Fruit fly (Drosophila melanogaster) whole organism, prepupa: Measurements from ENCODE around the gene CG43673.

ENCODE experiments used
- CG10631 ChIP-seq: fragments of 200-800 bp; sonication (Bioruptor generic); optimal IDR thresholded peaks from 2 replicates; lab custom pipeline; 2016; ENCODE audit warnings: missing biosample characterization, missing genetic modification characterization
- CG10669 ChIP-seq: fragments of 200-800 bp; sonication (Bioruptor generic); optimal IDR thresholded peaks from 3 replicates; lab custom pipeline; 2018; ENCODE audit warnings: missing biosample characterization, mild to moderate bottlenecking, missing genetic modification characterization, moderate library complexity
- CG11294 ChIP-seq: fragments of 200-800 bp; sonication (Bioruptor generic); IDR thresholded peaks from 2 replicates; pipeline ENCODE4 v1.3.6; 2022; ENCODE audit warnings: missing biosample characterization, missing genetic modification characterization
- CG15336 ChIP-seq: fragments of 200-800 bp; sonication (Bioruptor generic); IDR thresholded peaks from 2 replicates; pipeline ENCODE4 v1.3.6; 2022; ENCODE audit warnings: missing biosample characterization, missing genetic modification characterization
- CG1621 ChIP-seq: fragments of 200-800 bp; sonication (Bioruptor generic); optimal IDR thresholded peaks from 3 replicates; lab custom pipeline; 2018; ENCODE audit warnings: missing biosample characterization, mild to moderate bottlenecking, missing genetic modification characterization
- CG3032 ChIP-seq: fragments of 200-800 bp; optimal IDR thresholded peaks from 2 replicates; lab custom pipeline; 2019; ENCODE audit warnings: missing biosample characterization, mild to moderate bottlenecking, missing genetic modification characterization, moderate library complexity
- CG32006 ChIP-seq: fragments of 200-800 bp; sonication (Bioruptor generic); optimal IDR thresholded peaks from 3 replicates; lab custom pipeline; 2017; ENCODE audit warnings: missing biosample characterization, mild to moderate bottlenecking, missing genetic modification characterization
- CG34406 ChIP-seq: fragments of 200-800 bp; sonication (Bioruptor generic); optimal IDR thresholded peaks from 3 replicates; lab custom pipeline; 2016; ENCODE audit warnings: missing biosample characterization, missing genetic modification characterization
- CG6163 ChIP-seq: fragments of 200-800 bp; sonication (Bioruptor generic); IDR thresholded peaks from 3 replicates; pipeline ENCODE4 v1.3.6; 2022; ENCODE audit warnings: missing biosample characterization, missing genetic modification characterization
- CG6276 ChIP-seq: fragments of 200-800 bp; sonication (Bioruptor generic); optimal IDR thresholded peaks from 2 replicates; lab custom pipeline; 2017; ENCODE audit warnings: missing biosample characterization, mild to moderate bottlenecking, missing genetic modification characterization
- CG6792 ChIP-seq: fragments of 200-800 bp; sonication (Bioruptor generic); optimal IDR thresholded peaks from 3 replicates; lab custom pipeline; 2016; ENCODE audit warnings: missing biosample characterization, missing genetic modification characterization
- CG6808 ChIP-seq: fragments of 200-800 bp; sonication (Bioruptor generic); optimal IDR thresholded peaks from 3 replicates; lab custom pipeline; 2017; ENCODE audit warnings: missing biosample characterization, missing genetic modification characterization, mild to moderate bottlenecking, moderate library complexity, missing genetic modification reagents
- CG6854 ChIP-seq: fragments of 200-800 bp; sonication (Bioruptor generic); optimal IDR thresholded peaks from 2 replicates; lab custom pipeline; 2017; ENCODE audit warnings: missing biosample characterization, mild to moderate bottlenecking, missing genetic modification characterization
- CG7368 ChIP-seq: fragments of 200-800 bp; sonication (Bioruptor generic); optimal IDR thresholded peaks from 3 replicates; lab custom pipeline; 2016; ENCODE audit warnings: missing biosample characterization, missing genetic modification characterization
- CG8119 ChIP-seq: fragments of 200-800 bp; sonication (Bioruptor generic); IDR thresholded peaks from 3 replicates; pipeline ENCODE4 v1.3.6; 2022; ENCODE audit warnings: missing biosample characterization, missing genetic modification characterization
- CG8319 ChIP-seq: fragments of 200-800 bp; sonication (Bioruptor generic); optimal IDR thresholded peaks from 3 replicates; lab custom pipeline; 2016; ENCODE audit warnings: missing biosample characterization, missing genetic modification characterization
- CG8632 ChIP-seq: fragments of 200-800 bp; sonication (Bioruptor generic); optimal IDR thresholded peaks from 3 replicates; lab custom pipeline; 2016; ENCODE audit warnings: missing biosample characterization, missing genetic modification characterization
- CG9139 ChIP-seq: fragments of 200-800 bp; sonication (Bioruptor generic); optimal IDR thresholded peaks from 3 replicates; lab custom pipeline; 2017; ENCODE audit warnings: missing biosample characterization, mild to moderate bottlenecking, missing genetic modification characterization
- Eip75B ChIP-seq: fragments of 200-800 bp; sonication (Bioruptor generic); optimal IDR thresholded peaks from 3 replicates; lab custom pipeline; 2016; ENCODE audit warnings: missing biosample characterization, missing genetic modification characterization
- Eip78C ChIP-seq: fragments of 200-800 bp; sonication (Bioruptor generic); peaks from one replicate; lab custom pipeline; 2016; ENCODE audit warnings: missing biosample characterization, missing genetic modification characterization
- Eip93F ChIP-seq: fragments of 200-800 bp; sonication (Bioruptor generic); optimal IDR thresholded peaks from 2 replicates; lab custom pipeline; 2016; ENCODE audit warnings: missing biosample characterization, mild to moderate bottlenecking, missing genetic modification characterization
- Ets21C ChIP-seq: fragments of 200-800 bp; sonication (Bioruptor generic); optimal IDR thresholded peaks from 3 replicates; lab custom pipeline; 2016; ENCODE audit warnings: missing biosample characterization, missing genetic modification characterization
- Ets96B ChIP-seq: fragments of 200-800 bp; optimal IDR thresholded peaks from 2 replicates; lab custom pipeline; 2019; ENCODE audit warnings: missing biosample characterization, mild to moderate bottlenecking, missing genetic modification characterization, moderate library complexity
- Gug ChIP-seq: fragments of 200-800 bp; sonication (Bioruptor generic); IDR thresholded peaks from 2 replicates; pipeline ENCODE4 v1.3.6; 2022; ENCODE audit warnings: missing biosample characterization, missing genetic modification characterization
- Hr38 ChIP-seq: sonication (Bioruptor generic); optimal IDR thresholded peaks from 2 replicates; lab custom pipeline; 2016; ENCODE audit warnings: missing biosample characterization, missing genetic modification characterization
- Hr39 ChIP-seq: fragments of 200-800 bp; sonication (Bioruptor generic); optimal IDR thresholded peaks from 2 replicates; lab custom pipeline; 2016; ENCODE audit warnings: missing biosample characterization, missing genetic modification characterization
- Hr4 ChIP-seq: fragments of 200-800 bp; sonication (Bioruptor generic); optimal IDR thresholded peaks from 3 replicates; lab custom pipeline; 2016; ENCODE audit warnings: missing biosample characterization, missing genetic modification characterization
- Lpt ChIP-seq: fragments of 200-800 bp; sonication (Bioruptor generic); optimal IDR thresholded peaks from 3 replicates; lab custom pipeline; 2016; ENCODE audit warnings: missing biosample characterization, missing genetic modification characterization
- Met ChIP-seq: fragments of 200-800 bp; sonication (Bioruptor generic); optimal IDR thresholded peaks from 3 replicates; lab custom pipeline; 2016; ENCODE audit warnings: missing biosample characterization, missing genetic modification characterization
- Sox14 ChIP-seq: fragments of 200-800 bp; sonication (Bioruptor generic); optimal IDR thresholded peaks from 3 replicates; lab custom pipeline; 2016; ENCODE audit warnings: missing biosample characterization, missing genetic modification characterization
- acj6 ChIP-seq: fragments of 200-800 bp; sonication (Bioruptor generic); optimal IDR thresholded peaks from 3 replicates; lab custom pipeline; 2016; ENCODE audit warnings: missing biosample characterization, missing genetic modification characterization
- dsx ChIP-seq: fragments of 200-800 bp; optimal IDR thresholded peaks from 3 replicates; lab custom pipeline; 2019; ENCODE audit warnings: missing biosample characterization, mild to moderate bottlenecking, missing genetic modification characterization, moderate library complexity; ENCODE audit not compliant: poor library complexity, severe bottlenecking
- eg ChIP-seq: fragments of 200-800 bp; sonication (Bioruptor generic); IDR thresholded peaks from 3 replicates; pipeline ENCODE4 v1.3.6; 2022; ENCODE audit warnings: missing biosample characterization, missing genetic modification characterization
- esn ChIP-seq: fragments of 200-800 bp; sonication (Bioruptor generic); optimal IDR thresholded peaks from 2 replicates; lab custom pipeline; 2016; ENCODE audit warnings: missing biosample characterization, mild to moderate bottlenecking, missing genetic modification characterization, moderate library complexity
- fd59A ChIP-seq: fragments of 200-800 bp; sonication (Bioruptor generic); optimal IDR thresholded peaks from 2 replicates; lab custom pipeline; 2017; ENCODE audit warnings: missing biosample characterization, mild to moderate bottlenecking, missing genetic modification characterization, missing genetic modification reagents
- fkh ChIP-seq: fragments of 200-800 bp; sonication (Bioruptor generic); optimal IDR thresholded peaks from 3 replicates; lab custom pipeline; 2017; ENCODE audit warnings: missing biosample characterization, mild to moderate bottlenecking, missing genetic modification characterization, moderate library complexity
- lz ChIP-seq: fragments of 200-800 bp; sonication (Bioruptor generic); optimal IDR thresholded peaks from 3 replicates; lab custom pipeline; 2016; ENCODE audit warnings: missing biosample characterization, missing genetic modification characterization
- net ChIP-seq: fragments of 200-800 bp; sonication (Bioruptor generic); optimal IDR thresholded peaks from 3 replicates; lab custom pipeline; 2016; ENCODE audit warnings: missing biosample characterization, missing genetic modification characterization
- pdm3 ChIP-seq: fragments of 200-800 bp; sonication (Bioruptor generic); optimal IDR thresholded peaks from 3 replicates; lab custom pipeline; 2016; ENCODE audit warnings: missing biosample characterization, missing genetic modification characterization
- salr ChIP-seq, 2 experiments: fragments of 200-800 bp; sonication (Bioruptor generic); optimal IDR thresholded peaks; 3 replicates each; lab custom pipeline; 2016 to 2018; ENCODE audit warnings: missing biosample characterization in 2 of 2, missing genetic modification characterization in 2 of 2, mild to moderate bottlenecking in 1 of 2
- spab ChIP-seq: fragments of 200-800 bp; sonication (Bioruptor generic); optimal IDR thresholded peaks from 2 replicates; lab custom pipeline; 2017; ENCODE audit warnings: missing biosample characterization, mild to moderate bottlenecking, missing genetic modification characterization, missing genetic modification reagents
- ss ChIP-seq, 2 experiments: fragments of 200-800 bp; sonication (Bioruptor generic); optimal IDR thresholded peaks; 2 replicates in 1 of 2; 3 replicates in 1 of 2; lab custom pipeline; 2017 to 2018; ENCODE audit warnings: mild to moderate bottlenecking in 2 of 2, missing biosample characterization in 2 of 2, missing genetic modification characterization in 2 of 2, moderate library complexity in 1 of 2
- svp ChIP-seq: fragments of 200-800 bp; sonication (Bioruptor generic); peaks from one replicate; lab custom pipeline; 2016; ENCODE audit warnings: missing biosample characterization, missing genetic modification characterization
- vri ChIP-seq: fragments of 200-800 bp; sonication (Bioruptor generic); optimal IDR thresholded peaks from 3 replicates; lab custom pipeline; 2016; ENCODE audit warnings: missing biosample characterization, mild to moderate bottlenecking, missing genetic modification characterization

Gene CG43673

dm6 chrX:15778846-15779245, at the start of gene CG43673:
Gene CG43673, plus strand, starts transcription at chrX:15779146.
- TF ChIP-seq Lpt (GFP tag; lab: Kevin White, UChicago) (no peak), eg (no peak), acj6 (GFP tag; lab: Kevin White, UChicago) (no peak), esn (GFP tag; lab: Kevin White, UChicago) (no peak), Sox14 (GFP tag; lab: Kevin White, UChicago) (no peak), CG6276 (no peak), Hr38 (GFP tag; lab: Kevin White, UChicago) (no peak), CG10669 (GFP tag; lab: Kevin White, UChicago) (no peak), CG6792 (GFP tag; lab: Kevin White, UChicago) (no peak)
- TF ChIP-seq, all 60 proteins: peak for 0

- TF ChIP-seq CG10631 (GFP tag; lab: Kevin White, UChicago) = no peak
- no peak for TF ChIP-seq vri
- TF ChIP-seq CG6792 (GFP tag; lab: Kevin White, UChicago) = no peak
- TF ChIP-seq Lpt (GFP tag; lab: Kevin White, UChicago) = no peak
- no peak for TF ChIP-seq dsx (GFP tag; lab: Kevin White, UChicago)
- no peak for TF ChIP-seq CG9139 (GFP tag; lab: Kevin White, UChicago)
- no peak for TF ChIP-seq fd59A
- TF ChIP-seq Hr39 (GFP tag; lab: Kevin White, UChicago) = no peak
- no peak for TF ChIP-seq CG6854
- TF ChIP-seq CG1621 = no peak
- TF ChIP-seq Met (GFP tag; lab: Kevin White, UChicago) = no peak
- TF ChIP-seq, all 60 proteins: peak for 0
Measured at dm6 chrX:15731968-15732367, 47.0 kb upstream of the CG43673 start, which contains the start of gene CG8191. Gene CG8191, plus strand, starts transcription at chrX:15732178.

dm6 chrX:15733192-15733892, 45.6 kb upstream of the CG43673 start:
- TF ChIP-seq CG8632 (GFP tag; lab: Kevin White, UChicago) (no peak), Hr4 (no peak), CG6276 (no peak), eg (peak; percentile 72), CG1621 (no peak), Gug (GFP tag; lab: Robert Waterston, UW) (no peak), CG11294 (GFP tag; lab: Robert Waterston, UW) (no peak), svp (GFP tag; lab: Kevin White, UChicago) (no peak), CG10631 (GFP tag; lab: Kevin White, UChicago) (no peak), fd59A (no peak), Eip78C (peak; percentile 32), ss (GFP tag; optimal IDR thresholded peaks at IDR 0.05; lab: Kevin White, UChicago) (no peak), CG10669 (GFP tag; lab: Kevin White, UChicago) (no peak), esn (GFP tag; lab: Kevin White, UChicago) (no peak), fkh (no peak), CG7368 (GFP tag; lab: Kevin White, UChicago) (no peak), pdm3 (GFP tag; lab: Kevin White, UChicago) (no peak), Hr38 (GFP tag; lab: Kevin White, UChicago) (no peak), CG3032 (tag; lab: Kevin White, UChicago) (no peak), Lpt (GFP tag; lab: Kevin White, UChicago) (no peak), salr (GFP tag; optimal IDR thresholded peaks at IDR 0.05; lab: Kevin White, UChicago) (no peak), CG15336 (GFP tag; lab: Robert Waterston, UW) (peak; percentile 60), CG6808 (GFP tag; lab: Kevin White, UChicago) (no peak), Eip75B (GFP tag; lab: Kevin White, UChicago) (no peak), CG8319 (GFP tag; lab: Kevin White, UChicago) (no peak), CG32006 (GFP tag; lab: Kevin White, UChicago) (no peak), spab (GFP tag; lab: Kevin White, UChicago) (no peak), Eip93F (GFP tag; lab: Kevin White, UChicago) (no peak), net (GFP tag; lab: Kevin White, UChicago) (no peak), CG6163 (GFP tag; lab: Robert Waterston, UW) (peak; percentile 47; the same call in 1 of the 3 replicates), Met (GFP tag; lab: Kevin White, UChicago) (no peak), Ets21C (GFP tag; lab: Kevin White, UChicago) (no peak), CG34406 (GFP tag; lab: Kevin White, UChicago) (no peak), lz (GFP tag; lab: Kevin White, UChicago) (no peak), CG8119 (GFP tag; lab: Robert Waterston, UW) (peak; percentile 26; the same call in 1 of the 3 replicates), acj6 (GFP tag; lab: Kevin White, UChicago) (no peak), Ets96B (tag; lab: Kevin White, UChicago) (no peak)
- TF ChIP-seq, all 60 proteins: peak for 5
